Fruit fly (Drosophila melanogaster): ENCODE results near the gene CG1737.

CG1737 gene

dm6 chrX:11350505-11351327 lies at the start of gene CG1737 (continued):
- TF ChIP-seq ham (GFP tag; IDR thresholded peaks at IDR 0.05) (no peak), BEAF-32 (GFP tag; optimal IDR thresholded peaks at IDR 0.05) (peak; percentile 46), CG31365 (tag; optimal IDR thresholded peaks at IDR 0.05) (no peak), CG3847 (GFP tag; IDR thresholded peaks at IDR 0.05) (0 out of 2 replicates have a peak, but pooled peaks have one; percentile 7), CG7786 (GFP tag; optimal IDR thresholded peaks at IDR 0.05) (peak; percentile 37), Spps (tag; optimal IDR thresholded peaks at IDR 0.05) (no peak), CG42726 (GFP tag; IDR thresholded peaks at IDR 0.05; ENCODE audit: partially characterized antibody) (no peak), CG1603 (tag; optimal IDR thresholded peaks at IDR 0.05) (peak; percentile 1), CG13624 (GFP tag; optimal IDR thresholded peaks at IDR 0.05) (peak; percentile 7), tx (GFP tag; optimal IDR thresholded peaks at IDR 0.05) (peak; percentile 3), sqz (GFP tag; optimal IDR thresholded peaks at IDR 0.05) (peak; percentile 86), Ets65A (GFP tag) (peak; percentile 1), CG34376 (GFP tag; optimal IDR thresholded peaks at IDR 0.05) (peak; percentile 30), D (optimal IDR thresholded peaks at IDR 0.05) (peak; percentile 80), D (GFP tag; optimal IDR thresholded peaks at IDR 0.05) (no peak), CG8944 (GFP tag; optimal IDR thresholded peaks at IDR 0.05) (peak; percentile 5), CG34224 (GFP tag; IDR thresholded peaks at IDR 0.05; ENCODE audit: partially characterized antibody) (0 out of 3 replicates have a peak, but pooled peaks have one; percentile 23), Med (GFP tag) (peak; percentile 80), Nf-YB (GFP tag; optimal IDR thresholded peaks at IDR 0.05) (peak; percentile 25), CG9215 (GFP tag; IDR thresholded peaks at IDR 0.05) (no peak), CG6813 (GFP tag; optimal IDR thresholded peaks at IDR 0.05) (no peak), CG10267 (tag; optimal IDR thresholded peaks at IDR 0.05) (peak; percentile 79), vvl (GFP tag; IDR thresholded peaks at IDR 0.05) (peak; percentile 10; the same call in 1 of the 2 replicates), trh (GFP tag; optimal IDR thresholded peaks at IDR 0.05) (no peak), bcd (GFP tag; optimal IDR thresholded peaks at IDR 0.05) (peak; percentile 11)

- TF ChIP-seq CHES-1-like (GFP tag; optimal IDR thresholded peaks at IDR 0.05): no peak
Measured at dm6 chrX:11302683-11303082, 47.7 kb upstream of the CG1737 start, which contains the start of gene CG44422. Gene CG44422 (minus strand): TSS chrX:11302783.

- TF ChIP-seq crc (GFP tag; optimal IDR thresholded peaks at IDR 0.05): no peak
- TF ChIP-seq sob (GFP tag; IDR thresholded peaks at IDR 0.05): no peak
- TF ChIP-seq Bdp1 (GFP tag; optimal IDR thresholded peaks at IDR 0.05): no peak
- no peak for TF ChIP-seq ewg (GFP tag; optimal IDR thresholded peaks at IDR 0.05)
- no peak for TF ChIP-seq CG2678 (tag; optimal IDR thresholded peaks at IDR 0.05)
- no peak for TF ChIP-seq repo (GFP tag; optimal IDR thresholded peaks at IDR 0.05)
- no peak for TF ChIP-seq Poxn (GFP tag; IDR thresholded peaks at IDR 0.05)
- TF ChIP-seq CG4360 (GFP tag; IDR thresholded peaks at IDR 0.05): no peak
- no peak for TF ChIP-seq CG34224 (GFP tag; IDR thresholded peaks at IDR 0.05; ENCODE audit: partially characterized antibody)
- TF ChIP-seq Dfd (GFP tag; optimal IDR thresholded peaks at IDR 0.05): no peak
- TF ChIP-seq toy (GFP tag; IDR thresholded peaks at IDR 0.05): no peak
- TF ChIP-seq nmo (GFP tag; optimal IDR thresholded peaks at IDR 0.05): no peak
- no peak for TF ChIP-seq eyg (GFP tag; optimal IDR thresholded peaks at IDR 0.05)
- no peak for TF ChIP-seq Meics (GFP tag; optimal IDR thresholded peaks at IDR 0.05)
Measured at dm6 chrX:11311108-11311507, 39.3 kb upstream of the CG1737 start, which contains the start of gene Ir10a. Gene Ir10a (minus strand): TSS chrX:11311208.
